Worm (Caenorhabditis elegans): ENCODE measurements around the gene wht-2.

The wht-2 gene

DNA sequence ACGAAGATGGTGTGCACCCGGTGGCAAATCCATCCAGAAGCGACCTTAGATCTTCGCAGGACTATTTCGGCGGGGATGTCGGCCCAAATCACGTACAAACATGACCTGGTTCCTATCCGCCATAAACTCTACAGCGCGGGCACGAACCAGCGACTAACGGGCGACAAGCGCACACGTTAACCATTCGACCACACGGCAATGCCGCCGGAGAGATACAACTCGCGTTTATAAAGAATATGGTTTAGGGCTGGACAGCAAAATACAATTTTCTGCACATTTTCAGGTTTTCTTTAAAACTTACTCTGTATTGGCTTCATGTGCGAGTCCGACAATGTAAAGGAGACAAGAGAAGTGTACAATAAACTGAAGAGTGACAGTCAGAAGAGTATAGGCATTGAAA lies 3.8 kb downstream of the wht-2 start (continued):
- TF ChIP-seq cebp-1 (GFP tag; IDR thresholded peaks at IDR 0.05) (no peak), cebp-1 (tag; optimal IDR thresholded peaks at IDR 0.05) (peak; percentile 84), hsf-1 (GFP tag; IDR thresholded peaks at IDR 0.05) (peak; percentile 82), nhr-90 (tag; optimal IDR thresholded peaks at IDR 0.05) (peak; percentile 98), ztf-22 (GFP tag; optimal IDR thresholded peaks at IDR 0.05) (no peak), him-1 (tag; optimal IDR thresholded peaks at IDR 0.05) (peak; percentile 72), snpc-3.4 (tag; optimal IDR thresholded peaks at IDR 0.05) (peak; percentile 84), dox-1 (GFP tag; IDR thresholded peaks at IDR 0.05) (peak; percentile 91), dpff-1 (tag; optimal IDR thresholded peaks at IDR 0.05) (peak; percentile 63), ceh-100 (GFP tag; IDR thresholded peaks at IDR 0.05) (peak; percentile 68), unc-62 (GFP tag; optimal IDR thresholded peaks at IDR 0.05) (no peak), Y53G8AR.9 (GFP tag; conservative IDR thresholded peaks at IDR 0.05) (peak; percentile 86), madf-10 (tag; optimal IDR thresholded peaks at IDR 0.05) (peak; percentile 79), lin-40 (tag; optimal IDR thresholded peaks at IDR 0.05) (peak; percentile 56), tbx-9 (tag; optimal IDR thresholded peaks at IDR 0.05; ENCODE audit: borderline replicate concordance) (peak; percentile 53), ztf-18 (tag; optimal IDR thresholded peaks at IDR 0.05) (peak; percentile 83), T07F8.4 (tag; optimal IDR thresholded peaks at IDR 0.05) (peak; percentile 93), attf-5 (GFP tag; optimal IDR thresholded peaks at IDR 0.05) (peak; percentile 90), fkh-3 (tag; optimal IDR thresholded peaks at IDR 0.05) (peak; percentile 90), aptf-2 (GFP tag; conservative IDR thresholded peaks at IDR 0.05) (0 out of 2 replicates have a peak, but pooled peaks have one; percentile 7), snpc-4 (GFP tag; optimal IDR thresholded peaks at IDR 0.05) (peak; percentile 68), snpc-4 (tag; optimal IDR thresholded peaks at IDR 0.05) (peak; percentile 33 to 70 (median 64)), madf-6 (GFP tag; IDR thresholded peaks at IDR 0.05) (peak; percentile 81), dpl-1 (GFP tag; optimal IDR thresholded peaks at IDR 0.05) (peak; percentile 2), egl-18 (GFP tag; IDR thresholded peaks at IDR 0.05) (peak; percentile 89), C06A6.2 (GFP tag; conservative IDR thresholded peaks at IDR 0.05) (peak; percentile 46; the same call in 1 of the 2 replicates), unc-130 (GFP tag; optimal IDR thresholded peaks at IDR 0.05) (peak; percentile 79), bed-2 (GFP tag; IDR thresholded peaks at IDR 0.05) (peak; percentile 75), lag-1 (GFP tag; IDR thresholded peaks at IDR 0.05) (no peak), F37B4.10 (GFP tag; IDR thresholded peaks at IDR 0.05) (peak; percentile 95), nfya-2 (GFP tag; IDR thresholded peaks at IDR 0.05) (0 out of 2 replicates have a peak, but pooled peaks have one; percentile 75), Y79H2A.3 (GFP tag; conservative IDR thresholded peaks at IDR 0.05) (0 out of 2 replicates have a peak, but pooled peaks have one; percentile 45), K12H6.12 (tag; optimal IDR thresholded peaks at IDR 0.05) (peak; percentile 48), efl-1 (GFP tag; optimal IDR thresholded peaks at IDR 0.05) (no peak), F39B2.1 (GFP tag; IDR thresholded peaks at IDR 0.05) (peak; percentile 40; the same call in 1 of the 2 replicates), B0035.1 (tag; optimal IDR thresholded peaks at IDR 0.05) (peak; percentile 74), ccch-3 (GFP tag; optimal IDR thresholded peaks at IDR 0.05) (no peak), lin-26 (GFP tag; IDR thresholded peaks at IDR 0.05) (peak; percentile 99), lin-35 (GFP tag; optimal IDR thresholded peaks at IDR 0.05) (peak in 1 of 3 experiments; percentile 40), F33H1.4 (GFP tag; IDR thresholded peaks at IDR 0.05) (peak; percentile 67), let-607 (tag; optimal IDR thresholded peaks at IDR 0.05) (peak; percentile 56 to 66), rec-8 (tag; optimal IDR thresholded peaks at IDR 0.05) (peak; percentile 76 to 97), attf-3 (GFP tag; conservative IDR thresholded peaks at IDR 0.05) (peak; percentile 72), B0019.2 (GFP tag; conservative IDR thresholded peaks at IDR 0.05) (peak; percentile 70), ets-4 (GFP tag; optimal IDR thresholded peaks at IDR 0.05) (peak; percentile 93), D2030.7 (GFP tag; IDR thresholded peaks at IDR 0.05) (peak; percentile 85), ZK185.1 (tag; optimal IDR thresholded peaks at IDR 0.05; ENCODE audit: poor library complexity, severe bottlenecking) (peak; percentile 94), zim-3 (tag; optimal IDR thresholded peaks at IDR 0.05) (peak; percentile 98)
